Worm (Caenorhabditis elegans) whole organism, L1 larva: ENCODE data around the gene fbxb-107.

ENCODE experiments used
- ceh-82 ChIP-seq, 3 experiments: fragments of 150-350 bp in 1 of 3; sonication (generic microtip) in 2 of 3; optimal IDR thresholded peaks; 2 replicates each; lab custom pipeline; 2014 to 2017; ENCODE audit warnings: missing biosample characterization in 3 of 3, missing genetic modification characterization in 3 of 3
- egl-27 ChIP-seq, 2 experiments: fragments of 150-350 bp in 1 of 2; sonication (generic microtip); optimal IDR thresholded peaks; 3 replicates each; lab custom pipeline; 2017 to 2018; ENCODE audit warnings: missing biosample characterization in 2 of 2, missing genetic modification characterization in 2 of 2, missing genetic modification reagents in 2 of 2
- elt-3 ChIP-seq, 6 experiments: fragments of 150-350 bp in 1 of 6; sonication (generic microtip); optimal IDR thresholded peaks; 2 replicates each; lab custom pipeline; 2017 to 2018; ENCODE audit warnings: missing biosample characterization in 6 of 6, missing genetic modification characterization in 6 of 6, inconsistent platforms in 1 of 6
- mdl-1 ChIP-seq, 2 experiments: fragments of 150-350 bp; optimal IDR thresholded peaks; 2 replicates each; lab custom pipeline; 2014 to 2017; ENCODE audit warnings: missing biosample characterization in 2 of 2, missing genetic modification characterization in 2 of 2, inconsistent platforms in 1 of 2
- nhr-71 ChIP-seq: sonication (generic microtip); optimal IDR thresholded peaks from 2 replicates; lab custom pipeline; 2016; ENCODE audit warnings: mild to moderate bottlenecking, missing genetic modification characterization, moderate library complexity, missing compliant biosample characterization
- pag-3 ChIP-seq: sonication (generic microtip); optimal IDR thresholded peaks from 2 replicates; lab custom pipeline; 2017; ENCODE audit warnings: missing genetic modification characterization, mild to moderate bottlenecking, missing compliant biosample characterization, antibody characterized with exemption, borderline replicate concordance; ENCODE audit not compliant: insufficient read depth
- tbx-2 ChIP-seq: sonication (generic microtip); optimal IDR thresholded peaks from 2 replicates; lab custom pipeline; 2016; ENCODE audit warnings: missing genetic modification characterization, missing compliant biosample characterization

ce11 chrII:2752999-2753398, 5.6 kb upstream of the fbxb-107 start, which contains the start of gene F29A7.3:
- no peak for TF ChIP-seq pag-3 (tag; lab: Kevin White, UChicago)
- TF ChIP-seq tbx-2 (tag; lab: Kevin White, UChicago) = no peak
- no peak for TF ChIP-seq nhr-71
- TF ChIP-seq ceh-82 (tag; optimal IDR thresholded peaks at IDR 0.05; lab: Kevin White, UChicago) = no peak
- TF ChIP-seq elt-3 (tag; optimal IDR thresholded peaks at IDR 0.05; lab: Kevin White, UChicago) = no peak
- TF ChIP-seq mdl-1 (tag; optimal IDR thresholded peaks at IDR 0.05; lab: Kevin White, UChicago) = no peak
- no peak for TF ChIP-seq egl-27 (tag; optimal IDR thresholded peaks at IDR 0.05; lab: Kevin White, UChicago)
